Fruit fly (Drosophila melanogaster) whole organism, embryonic: ENCODE data around the gene IA-2.

Experiments used
- Ada2b ChIP-seq: fragments of 200-800 bp; sonication (Bioruptor generic); IDR thresholded peaks from 2 replicates; pipeline ENCODE4 v1.3.6; 2022; ENCODE audit warnings: missing biosample characterization, missing genetic modification characterization
- Bdp1 ChIP-seq: fragments of 200-800 bp; sonication (Bioruptor generic); optimal IDR thresholded peaks from 3 replicates; lab custom pipeline; 2016; ENCODE audit warnings: missing biosample characterization, missing genetic modification characterization
- CG10209 ChIP-seq: fragments of 200-800 bp; sonication (Bioruptor generic); optimal IDR thresholded peaks from 3 replicates; lab custom pipeline; 2017; ENCODE audit warnings: missing biosample characterization, mild to moderate bottlenecking, missing genetic modification characterization, missing genetic modification reagents
- CG10366 ChIP-seq: fragments of 200-800 bp; sonication (Bioruptor generic); IDR thresholded peaks from 2 replicates; pipeline ENCODE4 v1.3.6; 2022; ENCODE audit warnings: missing biosample characterization, missing genetic modification characterization
- CG11456 ChIP-seq: fragments of 200-800 bp; sonication (Bioruptor generic); IDR thresholded peaks from 3 replicates; pipeline ENCODE4 v1.3.6; 2022; ENCODE audit warnings: missing biosample characterization, missing genetic modification characterization
- CG13296 ChIP-seq: fragments of 200-800 bp; sonication (Bioruptor generic); optimal IDR thresholded peaks from 3 replicates; lab custom pipeline; 2018; ENCODE audit warnings: missing biosample characterization, mild to moderate bottlenecking, missing genetic modification characterization
- CG13424 ChIP-seq: fragments of 200-800 bp; sonication (Bioruptor generic); optimal IDR thresholded peaks from 2 replicates; lab custom pipeline; 2019; ENCODE audit warnings: missing biosample characterization, mild to moderate bottlenecking, missing genetic modification characterization, moderate library complexity
- CG13894 ChIP-seq: fragments of 200-800 bp; sonication (Bioruptor generic); optimal IDR thresholded peaks from 3 replicates; lab custom pipeline; 2018; ENCODE audit warnings: missing biosample characterization, mild to moderate bottlenecking, missing genetic modification characterization, moderate library complexity
- CG14014 ChIP-seq: fragments of 200-800 bp; sonication (Bioruptor generic); IDR thresholded peaks from 2 replicates; pipeline ENCODE4 v1.3.6; 2022; ENCODE audit warnings: missing biosample characterization, missing genetic modification characterization
- CG15269 ChIP-seq: fragments of 200-800 bp; sonication (Bioruptor generic); optimal IDR thresholded peaks from 2 replicates; lab custom pipeline; 2018; ENCODE audit warnings: missing biosample characterization, mild to moderate bottlenecking, missing genetic modification characterization, moderate library complexity
- CG17385 ChIP-seq: fragments of 200-800 bp; sonication (Bioruptor generic); optimal IDR thresholded peaks from 3 replicates; lab custom pipeline; 2018; ENCODE audit warnings: missing biosample characterization, mild to moderate bottlenecking, missing genetic modification characterization
- CG18599 ChIP-seq: fragments of 200-800 bp; sonication (Bioruptor generic); optimal IDR thresholded peaks from 3 replicates; lab custom pipeline; 2017; ENCODE audit warnings: missing biosample characterization, missing genetic modification characterization, mild to moderate bottlenecking, moderate library complexity, missing genetic modification reagents
- CG2120 ChIP-seq: fragments of 200-800 bp; sonication (Bioruptor generic); optimal IDR thresholded peaks from 3 replicates; lab custom pipeline; 2016; ENCODE audit warnings: missing biosample characterization, missing genetic modification characterization
- CG2129 ChIP-seq: fragments of 200-800 bp; sonication (Bioruptor generic); IDR thresholded peaks from 2 replicates; pipeline ENCODE4 v1.3.6; 2022; ENCODE audit warnings: missing biosample characterization, missing genetic modification characterization; ENCODE audit not compliant: partially characterized antibody
- CG2678 ChIP-seq: fragments of 200-800 bp; sonication (Bioruptor generic); optimal IDR thresholded peaks from 3 replicates; lab custom pipeline; 2019; ENCODE audit warnings: missing biosample characterization, mild to moderate bottlenecking, missing genetic modification characterization, moderate library complexity
- CG30403 ChIP-seq: fragments of 200-800 bp; sonication (Bioruptor generic); optimal IDR thresholded peaks from 3 replicates; lab custom pipeline; 2016; ENCODE audit warnings: missing biosample characterization, missing genetic modification characterization
- CG32532 ChIP-seq: fragments of 200-800 bp; sonication (Bioruptor generic); IDR thresholded peaks from 2 replicates; pipeline ENCODE4 v1.3.6; 2022; ENCODE audit warnings: missing biosample characterization, missing genetic modification characterization
- CG3281 ChIP-seq: fragments of 200-800 bp; sonication (Bioruptor generic); optimal IDR thresholded peaks from 3 replicates; lab custom pipeline; 2017; ENCODE audit warnings: missing biosample characterization, mild to moderate bottlenecking, missing genetic modification characterization
- CG34376 ChIP-seq: fragments of 200-800 bp; sonication (Bioruptor generic); optimal IDR thresholded peaks from 2 replicates; lab custom pipeline; 2018; ENCODE audit warnings: missing biosample characterization, mild to moderate bottlenecking, missing genetic modification characterization
- CG3847 ChIP-seq: fragments of 200-800 bp; sonication (Bioruptor generic); IDR thresholded peaks from 2 replicates; pipeline ENCODE4 v1.3.6; 2022; ENCODE audit warnings: missing biosample characterization, missing genetic modification characterization
- CG6854 ChIP-seq: fragments of 200-800 bp; sonication (Bioruptor generic); optimal IDR thresholded peaks from 3 replicates; lab custom pipeline; 2017; ENCODE audit warnings: missing biosample characterization, mild to moderate bottlenecking, missing genetic modification characterization
- CG7786 ChIP-seq: fragments of 200-800 bp; sonication (Bioruptor generic); optimal IDR thresholded peaks from 2 replicates; lab custom pipeline; 2016; ENCODE audit warnings: missing biosample characterization, missing genetic modification characterization
- CG9215 ChIP-seq: fragments of 200-800 bp; sonication (Bioruptor generic); IDR thresholded peaks from 2 replicates; pipeline ENCODE4 v1.3.6; 2022; ENCODE audit warnings: missing biosample characterization, missing genetic modification characterization
- CG9727 ChIP-seq: fragments of 200-800 bp; sonication (Bioruptor generic); optimal IDR thresholded peaks from 3 replicates; lab custom pipeline; 2017; ENCODE audit warnings: missing biosample characterization, mild to moderate bottlenecking, missing genetic modification characterization
- CG9817 ChIP-seq: fragments of 200-800 bp; sonication (Bioruptor generic); optimal IDR thresholded peaks from 2 replicates; lab custom pipeline; 2018; ENCODE audit warnings: missing biosample characterization, mild to moderate bottlenecking, missing genetic modification characterization, moderate library complexity
- Dbx ChIP-seq: fragments of 200-800 bp; sonication (Bioruptor generic); IDR thresholded peaks from 3 replicates; pipeline ENCODE4 v1.3.6; 2022; ENCODE audit warnings: missing biosample characterization, missing genetic modification characterization
- Deaf1 ChIP-seq: fragments of 200-800 bp; optimal IDR thresholded peaks from 3 replicates; lab custom pipeline; 2019; ENCODE audit warnings: missing biosample characterization, mild to moderate bottlenecking, missing genetic modification characterization, moderate library complexity
- Dek ChIP-seq: fragments of 200-800 bp; sonication (Bioruptor generic); optimal IDR thresholded peaks from 3 replicates; lab custom pipeline; 2019; ENCODE audit warnings: missing biosample characterization, mild to moderate bottlenecking, missing genetic modification characterization, moderate library complexity
- Gug ChIP-seq: fragments of 200-800 bp; sonication (Bioruptor generic); IDR thresholded peaks from 4 replicates; pipeline ENCODE4 v1.3.6; 2022; ENCODE audit warnings: missing biosample characterization, missing genetic modification characterization
- HLH4C ChIP-seq: fragments of 200-800 bp; sonication (Bioruptor generic); IDR thresholded peaks from 3 replicates; pipeline ENCODE4 v1.3.6; 2022; ENCODE audit warnings: missing biosample characterization, missing genetic modification characterization; ENCODE audit not compliant: partially characterized antibody
- HLH54F ChIP-seq: fragments of 200-800 bp; sonication (Bioruptor generic); optimal IDR thresholded peaks from 3 replicates; lab custom pipeline; 2016; ENCODE audit warnings: missing biosample characterization, missing genetic modification characterization
- Lhr ChIP-seq: fragments of 200-800 bp; sonication (Bioruptor generic); optimal IDR thresholded peaks from 3 replicates; lab custom pipeline; 2017; ENCODE audit warnings: mild to moderate bottlenecking, missing biosample characterization, missing genetic modification reagents, missing genetic modification characterization
- MBD-R2 ChIP-seq: fragments of 200-800 bp; sonication (Bioruptor generic); IDR thresholded peaks from 2 replicates; pipeline ENCODE4 v1.3.6; 2022; ENCODE audit warnings: missing biosample characterization, missing genetic modification characterization
- Pdp1 ChIP-seq, 2 experiments: fragments of 200-800 bp; sonication (Bioruptor generic); optimal IDR thresholded peaks; 3 replicates each; lab custom pipeline; 2016; ENCODE audit warnings: missing biosample characterization in 2 of 2, missing genetic modification characterization in 2 of 2, mild to moderate bottlenecking in 1 of 2, moderate library complexity in 1 of 2
- Rfx ChIP-seq: fragments of 200-800 bp; sonication (Bioruptor generic); IDR thresholded peaks from 2 replicates; pipeline ENCODE4 v1.3.6; 2022; ENCODE audit warnings: missing biosample characterization, missing genetic modification characterization
- caup ChIP-seq: fragments of 200-800 bp; sonication (Bioruptor generic); optimal IDR thresholded peaks from 3 replicates; lab custom pipeline; 2017; ENCODE audit warnings: missing biosample characterization, mild to moderate bottlenecking, missing genetic modification characterization, moderate library complexity; ENCODE audit not compliant: severe bottlenecking
- her ChIP-seq: fragments of 200-800 bp; sonication (Bioruptor generic); optimal IDR thresholded peaks from 2 replicates; lab custom pipeline; 2016; ENCODE audit warnings: missing biosample characterization, missing genetic modification characterization
- lab ChIP-seq: fragments of 200-800 bp; sonication (Bioruptor generic); optimal IDR thresholded peaks from 3 replicates; lab custom pipeline; 2017; ENCODE audit warnings: missing biosample characterization, missing genetic modification characterization, mild to moderate bottlenecking, moderate library complexity, missing genetic modification reagents
- ranshi ChIP-seq: fragments of 200-800 bp; sonication (Bioruptor generic); IDR thresholded peaks from 2 replicates; pipeline ENCODE4 v1.3.6; 2022; ENCODE audit warnings: missing biosample characterization, missing genetic modification characterization
- schlank ChIP-seq: fragments of 200-800 bp; sonication (Bioruptor generic); optimal IDR thresholded peaks from 2 replicates; lab custom pipeline; 2018; ENCODE audit warnings: missing biosample characterization, mild to moderate bottlenecking, missing genetic modification characterization
- scrt ChIP-seq: fragments of 200-800 bp; sonication (Bioruptor generic); optimal IDR thresholded peaks from 2 replicates; lab custom pipeline; 2018; ENCODE audit warnings: missing biosample characterization, mild to moderate bottlenecking, missing genetic modification characterization, moderate library complexity
- slbo ChIP-seq: fragments of 200-800 bp; sonication (Bioruptor generic); IDR thresholded peaks from 2 replicates; pipeline ENCODE4 v1.3.6; 2022; ENCODE audit warnings: missing biosample characterization, missing genetic modification characterization
- so ChIP-seq: fragments of 200-800 bp; sonication (Bioruptor generic); IDR thresholded peaks from 3 replicates; pipeline ENCODE4 v1.3.6; 2022; ENCODE audit warnings: missing biosample characterization, missing genetic modification characterization
- sob ChIP-seq: fragments of 200-800 bp; sonication (Bioruptor generic); IDR thresholded peaks from 2 replicates; pipeline ENCODE4 v1.3.6; 2022; ENCODE audit warnings: missing biosample characterization, missing genetic modification characterization
- tap ChIP-seq: fragments of 200-800 bp; optimal IDR thresholded peaks from 3 replicates; lab custom pipeline; 2019; ENCODE audit warnings: missing biosample characterization, mild to moderate bottlenecking, missing genetic modification characterization, moderate library complexity
- tio ChIP-seq: fragments of 200-800 bp; sonication (Bioruptor generic); optimal IDR thresholded peaks from 2 replicates; lab custom pipeline; 2017; ENCODE audit warnings: missing biosample characterization, missing genetic modification characterization, inconsistent platforms
- twi ChIP-seq: fragments of 200-800 bp; optimal IDR thresholded peaks from 2 replicates; lab custom pipeline; 2019; ENCODE audit warnings: missing biosample characterization, mild to moderate bottlenecking, missing genetic modification characterization, moderate library complexity
- zfh2 ChIP-seq: fragments of 200-800 bp; sonication (Bioruptor generic); optimal IDR thresholded peaks from 2 replicates; lab custom pipeline; 2016; ENCODE audit warnings: missing biosample characterization, missing genetic modification characterization

Gene IA-2

dm6 chr2L:1043195-1043990 lies 4.5 kb downstream of the IA-2 start (continued):
- TF ChIP-seq sob (GFP tag; lab: Robert Waterston, UW) (peak; percentile 45), CG2678 (tag; lab: Kevin White, UChicago) (peak; percentile 60), tap (no peak), Pdp1 (GFP tag; optimal IDR thresholded peaks at IDR 0.05; lab: Kevin White, UChicago) (peak in 1 of 2 experiments; percentile 4), CG18599 (peak; percentile 85), CG32532 (GFP tag; lab: Robert Waterston, UW) (peak; percentile 66), CG3281 (GFP tag; lab: Kevin White, UChicago) (peak; percentile 18), tio (peak; percentile 8), lab (GFP tag; lab: Kevin White, UChicago) (peak; percentile 71), so (GFP tag; lab: Robert Waterston, UW) (no peak), CG9817 (tag; lab: Kevin White, UChicago) (peak; percentile 39), MBD-R2 (GFP tag; lab: Robert Waterston, UW) (0 out of 2 replicates have a peak, but pooled peaks have one; percentile 8), CG13424 (peak; percentile 0), CG30403 (GFP tag; lab: Kevin White, UChicago) (no peak), caup (GFP tag; lab: Kevin White, UChicago) (peak; percentile 31), CG6854 (peak; percentile 12), CG7786 (GFP tag; lab: Kevin White, UChicago) (peak; percentile 72), CG17385 (GFP tag; lab: Kevin White, UChicago) (peak; percentile 29), Dbx (GFP tag; lab: Robert Waterston, UW) (peak; percentile 62; the same call in 2 of the 3 replicates), Lhr (GFP tag; lab: Kevin White, UChicago) (no peak), zfh2 (GFP tag; lab: Kevin White, UChicago) (peak; percentile 47), Gug (GFP tag; lab: Robert Waterston, UW) (peak; percentile 20; the same call in 1 of the 4 replicates), CG13894 (tag; lab: Kevin White, UChicago) (peak; percentile 71), scrt (GFP tag; lab: Kevin White, UChicago) (peak; percentile 96), CG10366 (GFP tag; lab: Robert Waterston, UW) (0 out of 2 replicates have a peak, but pooled peaks have one; percentile 18), CG15269 (peak; percentile 50), CG10209 (GFP tag; lab: Kevin White, UChicago) (peak; percentile 6), Deaf1 (peak; percentile 96), CG9215 (GFP tag; lab: Robert Waterston, UW) (peak; percentile 51; the same call in 1 of the 2 replicates), CG2120 (GFP tag; lab: Kevin White, UChicago) (peak; percentile 86), CG2129 (GFP tag; lab: Robert Waterston, UW) (no peak), HLH4C (GFP tag; lab: Robert Waterston, UW) (no peak), twi (no peak), ranshi (GFP tag; lab: Robert Waterston, UW) (peak; percentile 47; the same call in 1 of the 2 replicates), Ada2b (peak; percentile 53), CG34376 (GFP tag; lab: Kevin White, UChicago) (peak; percentile 5), her (GFP tag; lab: Kevin White, UChicago) (no peak), slbo (GFP tag; lab: Robert Waterston, UW) (peak; percentile 82), CG13296 (GFP tag; lab: Kevin White, UChicago) (peak; percentile 5), CG9727 (GFP tag; lab: Kevin White, UChicago) (peak; percentile 21), CG14014 (GFP tag; lab: Robert Waterston, UW) (peak; percentile 70), Dek (tag; lab: Kevin White, UChicago) (peak; percentile 1), HLH54F (no peak), CG3847 (GFP tag; lab: Robert Waterston, UW) (0 out of 2 replicates have a peak, but pooled peaks have one; percentile 8), schlank (peak; percentile 13), Bdp1 (GFP tag; lab: Kevin White, UChicago) (no peak), CG11456 (GFP tag; lab: Robert Waterston, UW) (0 out of 3 replicates have a peak, but pooled peaks have one; percentile 29), Rfx (GFP tag; lab: Robert Waterston, UW) (peak; percentile 52; the same call in 1 of the 2 replicates)
